Worm (Caenorhabditis elegans): Measurements from ENCODE around the gene E02H9.3.
"Not testable (repeated sequence)": the region's sequence is repeated elsewhere in the genome, so short reads cannot be mapped to it uniquely, and the experiment has no call there.

The E02H9.3 gene

ce11 chrIII:2458742-2459141, at the start of gene E02H9.3:
E02H9.3 (plus strand) TSS chrIII:2459042.
- TF ChIP-seq ceh-19 (GFP tag; optimal IDR thresholded peaks at IDR 0.05); hlh-15 (tag; optimal IDR thresholded peaks at IDR 0.05); ceh-34 (tag; optimal IDR thresholded peaks at IDR 0.05): not testable (repeated sequence)

- TF ChIP-seq ceh-2 (tag; optimal IDR thresholded peaks at IDR 0.05) (no peak), pqm-1 (tag; optimal IDR thresholded peaks at IDR 0.05) (no peak)
Measured at ce11 chrIII:2410925-2411450, 47.9 kb upstream of the E02H9.3 start, which contains the start of gene mrpl-30. mrpl-30 (minus strand) TSS chrIII:2410975.

ce11 chrIII:2418159-2418658, 40.6 kb upstream of the E02H9.3 start, which contains the start of the genes W04B5.5 and W04B5.3:
W04B5.5 (minus strand) TSS chrIII:2418209.
W04B5.3 (plus strand) TSS chrIII:2418514.
- no peak for TF ChIP-seq mec-3 (tag; optimal IDR thresholded peaks at IDR 0.05; ENCODE audit: borderline replicate concordance)
- no peak for TF ChIP-seq pros-1 (tag; optimal IDR thresholded peaks at IDR 0.05)
- TF ChIP-seq ceh-6 (GFP tag; optimal IDR thresholded peaks at IDR 0.05): no peak
- TF ChIP-seq ttx-3 (tag; optimal IDR thresholded peaks at IDR 0.05): no peak
- no peak for TF ChIP-seq madf-2 (tag; optimal IDR thresholded peaks at IDR 0.05)
- TF ChIP-seq ceh-31 (tag; optimal IDR thresholded peaks at IDR 0.05): peak; percentile 13
- no peak for TF ChIP-seq K09A11.1 (tag; optimal IDR thresholded peaks at IDR 0.05; ENCODE audit: insufficient read depth)
- TF ChIP-seq nfya-1 (tag; optimal IDR thresholded peaks at IDR 0.05): peak; percentile 57
- TF ChIP-seq che-1 (tag; optimal IDR thresholded peaks at IDR 0.05): no peak
- TF ChIP-seq fkh-10 (GFP tag; optimal IDR thresholded peaks at IDR 0.05): no peak
- TF ChIP-seq syd-9 (tag; optimal IDR thresholded peaks at IDR 0.05): no peak
- peak; percentile 76 for TF ChIP-seq elt-2 (tag; optimal IDR thresholded peaks at IDR 0.05)
- no peak for TF ChIP-seq T23F11.4 (GFP tag; optimal IDR thresholded peaks at IDR 0.05)
- no peak for TF ChIP-seq ztf-16 (tag; optimal IDR thresholded peaks at IDR 0.05)
- no peak for TF ChIP-seq ceh-14 (tag; optimal IDR thresholded peaks at IDR 0.05)
- TF ChIP-seq pax-1 (tag; optimal IDR thresholded peaks at IDR 0.05): no peak
- TF ChIP-seq ceh-19 (GFP tag; optimal IDR thresholded peaks at IDR 0.05): no peak

- TF ChIP-seq pat-9 (tag; optimal IDR thresholded peaks at IDR 0.05): no peak
- TF ChIP-seq ceh-19 (GFP tag; optimal IDR thresholded peaks at IDR 0.05): no peak
- TF ChIP-seq unc-86 (tag; optimal IDR thresholded peaks at IDR 0.05): no peak
- TF ChIP-seq hlh-30 (tag; optimal IDR thresholded peaks at IDR 0.05; ENCODE audit: insufficient read depth): no peak
- no peak for TF ChIP-seq pros-1 (tag; optimal IDR thresholded peaks at IDR 0.05)
- no peak for TF ChIP-seq rnt-1 (tag; optimal IDR thresholded peaks at IDR 0.05)
- no peak for TF ChIP-seq ceh-18 (tag; optimal IDR thresholded peaks at IDR 0.05)
- no peak for TF ChIP-seq ceh-14 (tag; optimal IDR thresholded peaks at IDR 0.05)
- TF ChIP-seq ceh-6 (GFP tag; optimal IDR thresholded peaks at IDR 0.05): no peak
- no peak for TF ChIP-seq pha-2 (tag; optimal IDR thresholded peaks at IDR 0.05)
- TF ChIP-seq unc-3 (GFP tag; conservative IDR thresholded peaks at IDR 0.05): no peak
- TF ChIP-seq unc-3 (tag; optimal IDR thresholded peaks at IDR 0.05): no peak
Measured at ce11 chrIII:2418981-2419380, 39.9 kb upstream of the E02H9.3 start.

ce11 chrIII:2419504-2419903, 39.3 kb upstream of the E02H9.3 start:
- TF ChIP-seq hlh-8 (tag; optimal IDR thresholded peaks at IDR 0.05) (no peak), ceh-48 (tag; optimal IDR thresholded peaks at IDR 0.05) (peak; percentile 59)

- no peak for TF ChIP-seq ceh-14 (tag; optimal IDR thresholded peaks at IDR 0.05)
- no peak for TF ChIP-seq tbx-2 (tag; optimal IDR thresholded peaks at IDR 0.05)
- no peak for TF ChIP-seq pat-9 (tag; optimal IDR thresholded peaks at IDR 0.05)
- no peak for TF ChIP-seq odd-2 (tag; optimal IDR thresholded peaks at IDR 0.05)
- TF ChIP-seq ceh-24 (tag; optimal IDR thresholded peaks at IDR 0.05): no peak
- no peak for TF ChIP-seq elt-4 (tag; optimal IDR thresholded peaks at IDR 0.05)
- TF ChIP-seq ceh-22 (tag; optimal IDR thresholded peaks at IDR 0.05): no peak
- no peak for TF ChIP-seq K02D7.2 (tag; optimal IDR thresholded peaks at IDR 0.05)
- TF ChIP-seq ceh-6 (GFP tag; optimal IDR thresholded peaks at IDR 0.05): no peak
- TF ChIP-seq ref-2 (tag; optimal IDR thresholded peaks at IDR 0.05): no peak
- TF ChIP-seq dmd-4 (tag; optimal IDR thresholded peaks at IDR 0.05; ENCODE audit: borderline replicate concordance): no peak
Measured at ce11 chrIII:2421226-2421625, 37.6 kb upstream of the E02H9.3 start.

Data from whole organism, late embryonic.